Worm (Caenorhabditis elegans) whole organism, L3 larva: Measurements from ENCODE around the gene C27B7.7.
A peak's percentile ranks its signal among the peaks of the same experiment; 100 is the strongest.

Source experiments
- R02D3.7 ChIP-seq: fragments of 150-350 bp; optimal IDR thresholded peaks from 2 replicates; lab custom pipeline; 2014; ENCODE audit warnings: missing biosample characterization, missing genetic modification characterization
- ZK546.5 ChIP-seq: sonication (generic microtip); optimal IDR thresholded peaks from 2 replicates; lab custom pipeline; 2017; ENCODE audit warnings: missing biosample characterization, missing genetic modification characterization
- aly-2 ChIP-seq: fragments of 150-350 bp; optimal IDR thresholded peaks from 2 replicates; lab custom pipeline; 2014; ENCODE audit warnings: missing biosample characterization, missing genetic modification characterization
- ama-1 ChIP-seq: fragments of 150-350 bp; optimal IDR thresholded peaks from 2 replicates; lab custom pipeline; 2018
- ceh-16 ChIP-seq: sonication (generic microtip); optimal IDR thresholded peaks from 2 replicates; lab custom pipeline; 2017; ENCODE audit warnings: missing biosample characterization, missing genetic modification characterization
- ceh-28 ChIP-seq: fragments of 150-350 bp; optimal IDR thresholded peaks from 2 replicates; lab custom pipeline; 2014; ENCODE audit warnings: missing biosample characterization, missing genetic modification reagents, missing genetic modification characterization
- ceh-82 ChIP-seq: fragments of 150-350 bp; optimal IDR thresholded peaks from 2 replicates; lab custom pipeline; 2014; ENCODE audit warnings: missing biosample characterization, missing genetic modification characterization
- daf-12 ChIP-seq: fragments of 150-350 bp; optimal IDR thresholded peaks from 2 replicates; lab custom pipeline; 2014; ENCODE audit warnings: missing biosample characterization, missing genetic modification reagents, missing genetic modification characterization
- egl-27 ChIP-seq: sonication (generic microtip); optimal IDR thresholded peaks from 4 replicates; lab custom pipeline; 2017; ENCODE audit warnings: missing biosample characterization, missing genetic modification reagents, missing genetic modification characterization
- egl-5 ChIP-seq: fragments of 150-350 bp; optimal IDR thresholded peaks from 2 replicates; lab custom pipeline; 2017; ENCODE audit warnings: missing biosample characterization, missing genetic modification reagents, missing genetic modification characterization, inconsistent platforms
- elt-1 ChIP-seq: fragments of 150-350 bp; optimal IDR thresholded peaks from 2 replicates; lab custom pipeline; 2014; ENCODE audit warnings: missing biosample characterization, missing genetic modification characterization
- elt-2 ChIP-seq: sonication (generic microtip); optimal IDR thresholded peaks from 2 replicates; lab custom pipeline; 2016; ENCODE audit warnings: missing genetic modification reagents, mild to moderate bottlenecking, missing genetic modification characterization, missing compliant biosample characterization
- elt-3 ChIP-seq, 3 experiments: fragments of 150-350 bp in 1 of 3; sonication (generic microtip) in 2 of 3; optimal IDR thresholded peaks; 2 replicates in 2 of 3; 4 replicates in 1 of 3; lab custom pipeline; 2014 to 2017; ENCODE audit warnings: missing biosample characterization in 3 of 3, missing genetic modification characterization in 3 of 3
- eor-1 ChIP-seq, 2 experiments: fragments of 150-350 bp; optimal IDR thresholded peaks; 2 replicates each; lab custom pipeline; 2014 to 2018; ENCODE audit warnings: missing biosample characterization in 2 of 2, missing genetic modification characterization in 2 of 2
- fkh-10 ChIP-seq: sonication (generic microtip); optimal IDR thresholded peaks from 2 replicates; lab custom pipeline; 2017; ENCODE audit warnings: missing biosample characterization, missing genetic modification reagents, missing genetic modification characterization
- fkh-2 ChIP-seq: fragments of 150-350 bp; optimal IDR thresholded peaks from 2 replicates; lab custom pipeline; 2014; ENCODE audit warnings: missing biosample characterization, missing genetic modification reagents, missing genetic modification characterization
- fos-1 ChIP-seq: fragments of 150-350 bp; optimal IDR thresholded peaks from 2 replicates; lab custom pipeline; 2014; ENCODE audit warnings: missing biosample characterization, missing genetic modification characterization
- hmg-11 ChIP-seq: sonication (generic microtip); optimal IDR thresholded peaks from 2 replicates; lab custom pipeline; 2016; ENCODE audit warnings: missing genetic modification characterization, missing compliant biosample characterization
- jun-1 ChIP-seq: fragments of 150-350 bp; optimal IDR thresholded peaks from 2 replicates; lab custom pipeline; 2014; ENCODE audit warnings: missing biosample characterization, missing genetic modification reagents, missing genetic modification characterization
- lin-15B ChIP-seq: fragments of 150-350 bp; optimal IDR thresholded peaks from 2 replicates; lab custom pipeline; 2014; ENCODE audit warnings: missing biosample characterization, missing genetic modification characterization
- lin-39 ChIP-seq: fragments of 150-350 bp; optimal IDR thresholded peaks from 2 replicates; lab custom pipeline; 2018; ENCODE audit warnings: missing biosample characterization, missing genetic modification reagents, missing genetic modification characterization
- mdl-1 ChIP-seq: fragments of 150-350 bp; optimal IDR thresholded peaks from 2 replicates; lab custom pipeline; 2014; ENCODE audit warnings: missing biosample characterization, missing genetic modification characterization
- mml-1 ChIP-seq: fragments of 150-350 bp; sonication (generic microtip); optimal IDR thresholded peaks from 3 replicates; lab custom pipeline; 2014; ENCODE audit warnings: missing biosample characterization, missing genetic modification characterization
- nfya-1 ChIP-seq: sonication (generic microtip); optimal IDR thresholded peaks from 2 replicates; lab custom pipeline; 2017; ENCODE audit warnings: missing genetic modification characterization, mild to moderate bottlenecking, missing compliant biosample characterization, antibody characterized with exemption, moderate library complexity; ENCODE audit not compliant: insufficient read depth
- nhr-11 ChIP-seq: fragments of 150-350 bp; optimal IDR thresholded peaks from 2 replicates; lab custom pipeline; 2014; ENCODE audit warnings: missing biosample characterization, missing genetic modification characterization
- nhr-12 ChIP-seq: fragments of 150-350 bp; optimal IDR thresholded peaks from 2 replicates; lab custom pipeline; 2014; ENCODE audit warnings: missing biosample characterization, missing genetic modification characterization
- nhr-23 ChIP-seq: fragments of 150-350 bp; optimal IDR thresholded peaks from 2 replicates; lab custom pipeline; 2014; ENCODE audit warnings: missing biosample characterization, missing genetic modification reagents, missing genetic modification characterization
- nhr-237 ChIP-seq: fragments of 150-350 bp; optimal IDR thresholded peaks from 2 replicates; lab custom pipeline; 2014; ENCODE audit warnings: missing biosample characterization, missing genetic modification characterization
- nhr-28 ChIP-seq: fragments of 150-350 bp; optimal IDR thresholded peaks from 2 replicates; lab custom pipeline; 2014; ENCODE audit warnings: missing biosample characterization, missing genetic modification characterization
- nhr-67 ChIP-seq: fragments of 150-350 bp; optimal IDR thresholded peaks from 2 replicates; lab custom pipeline; 2014; ENCODE audit warnings: missing biosample characterization, missing genetic modification characterization
- nhr-76 ChIP-seq: fragments of 150-350 bp; sonication (generic microtip); optimal IDR thresholded peaks from 5 replicates; lab custom pipeline; 2014; ENCODE audit warnings: missing biosample characterization, missing genetic modification characterization
- nhr-77 ChIP-seq: fragments of 150-350 bp; optimal IDR thresholded peaks from 2 replicates; lab custom pipeline; 2014; ENCODE audit warnings: missing biosample characterization, missing genetic modification characterization
- pha-4 ChIP-seq: fragments of 150-350 bp; optimal IDR thresholded peaks from 2 replicates; lab custom pipeline; 2014; ENCODE audit warnings: missing biosample characterization, missing genetic modification reagents, missing genetic modification characterization
- pqm-1 ChIP-seq: fragments of 150-350 bp; optimal IDR thresholded peaks from 2 replicates; lab custom pipeline; 2017; ENCODE audit warnings: missing biosample characterization, missing genetic modification characterization, inconsistent platforms
- sea-2 ChIP-seq: fragments of 150-350 bp; sonication (generic microtip); optimal IDR thresholded peaks from 4 replicates; lab custom pipeline; 2014; ENCODE audit warnings: missing biosample characterization, missing genetic modification reagents, missing genetic modification characterization
- skn-1 ChIP-seq: fragments of 150-350 bp; optimal IDR thresholded peaks from 2 replicates; lab custom pipeline; 2014; ENCODE audit warnings: missing biosample characterization, missing genetic modification characterization
- snpc-4 ChIP-seq: fragments of 150-350 bp; optimal IDR thresholded peaks from 2 replicates; lab custom pipeline; 2014; ENCODE audit warnings: missing biosample characterization, missing genetic modification characterization
- tbx-2 ChIP-seq: sonication (generic microtip); optimal IDR thresholded peaks from 2 replicates; lab custom pipeline; 2016; ENCODE audit warnings: mild to moderate bottlenecking, missing genetic modification characterization, missing compliant biosample characterization
- unc-39 ChIP-seq: sonication (generic microtip); optimal IDR thresholded peaks from 4 replicates; lab custom pipeline; 2017; ENCODE audit warnings: missing biosample characterization, missing genetic modification characterization
- unc-62 ChIP-seq: fragments of 150-350 bp; sonication (generic microtip); optimal IDR thresholded peaks from 4 replicates; lab custom pipeline; 2014; ENCODE audit warnings: missing biosample characterization, missing genetic modification reagents, missing genetic modification characterization
- zag-1 ChIP-seq: fragments of 150-350 bp; optimal IDR thresholded peaks from 2 replicates; lab custom pipeline; 2014; ENCODE audit warnings: missing biosample characterization, missing genetic modification characterization
- ztf-11 ChIP-seq: fragments of 150-350 bp; optimal IDR thresholded peaks from 2 replicates; lab custom pipeline; 2014; ENCODE audit warnings: missing biosample characterization, missing genetic modification characterization

Gene C27B7.7

DNA sequence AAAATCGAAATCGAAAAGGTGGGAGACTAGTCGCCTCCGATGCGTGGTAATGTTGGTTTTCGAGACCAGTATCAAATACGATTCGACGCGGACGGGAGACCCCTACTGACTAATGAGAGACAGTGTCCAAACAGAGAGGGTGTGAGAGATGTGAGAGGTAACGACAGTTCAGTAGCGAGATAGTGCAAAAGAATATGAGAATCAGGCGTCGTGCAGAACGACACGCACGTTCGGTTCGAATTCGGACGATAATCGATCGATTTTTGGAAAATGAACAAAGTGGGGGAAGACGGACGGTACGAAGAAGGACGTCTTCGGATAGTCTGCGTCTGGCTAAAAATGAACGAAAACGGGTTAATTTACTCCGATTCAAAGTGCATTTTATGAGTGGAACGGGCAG is 15.1 kb downstream of the C27B7.7 start, which contains the start of gene D1046.16 (continued):
- no peak for TF ChIP-seq tbx-2
- TF ChIP-seq nhr-237 (tag; lab: Kevin White, UChicago), result no peak
- no peak for TF ChIP-seq egl-27 (tag; lab: Kevin White, UChicago)
- no peak for TF ChIP-seq nhr-28

DNA sequence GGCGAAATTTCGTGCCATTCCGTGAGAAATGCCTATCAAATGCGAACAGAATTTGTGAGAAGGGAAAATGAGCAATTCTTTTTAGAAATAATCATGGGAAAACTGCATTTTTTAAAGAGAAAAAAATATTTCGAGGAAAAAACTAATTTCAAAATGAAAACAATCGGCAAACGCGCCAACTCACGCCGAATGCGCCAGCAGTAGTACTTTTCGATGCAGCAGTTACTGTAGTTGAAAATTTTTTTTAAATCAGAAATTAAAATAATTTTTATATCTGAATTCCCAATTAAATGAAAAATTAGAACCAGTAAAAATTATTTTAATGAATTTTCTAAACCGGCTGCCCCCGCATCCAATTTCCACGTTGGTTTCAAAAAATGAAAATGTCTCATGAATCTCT is 16.5 kb downstream of the C27B7.7 start:
- no peak for TF ChIP-seq nhr-23

DNA sequence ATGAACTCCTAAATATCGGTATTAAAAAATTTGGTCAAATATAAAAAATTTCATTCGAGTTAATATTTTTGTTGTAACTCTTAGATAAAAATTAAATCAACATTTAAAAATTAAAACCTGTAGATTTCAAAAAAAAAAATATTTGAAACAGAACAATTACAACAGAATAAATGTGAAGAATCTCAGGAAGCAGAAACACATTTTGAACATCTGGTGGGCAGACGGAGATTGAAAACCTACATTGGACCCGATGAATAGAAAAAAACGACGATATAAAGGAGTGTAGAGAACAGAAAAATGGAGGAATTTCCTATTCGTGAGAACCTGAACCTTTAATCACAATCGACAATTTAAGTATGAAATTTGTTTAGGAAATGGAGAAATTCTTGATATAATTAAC is 17.3 kb downstream of the C27B7.7 start:
- TF ChIP-seq nhr-12, result no peak
- TF ChIP-seq R02D3.7, result no peak
- TF ChIP-seq elt-3 (tag; optimal IDR thresholded peaks at IDR 0.05; lab: Kevin White, UChicago), result no peak
- TF ChIP-seq ZK546.5 (tag; lab: Kevin White, UChicago), result no peak
- TF ChIP-seq unc-39 (tag; lab: Kevin White, UChicago), result no peak
- no peak for TF ChIP-seq fkh-2 (tag; lab: Kevin White, UChicago)
- TF ChIP-seq egl-5, result no peak
- TF ChIP-seq fkh-10, result no peak
- no peak for TF ChIP-seq ceh-82
- TF ChIP-seq nhr-76 (tag; lab: Kevin White, UChicago), result no peak
- TF ChIP-seq elt-2 (tag; lab: Kevin White, UChicago), result no peak
- TF ChIP-seq pqm-1, result no peak
- no peak for TF ChIP-seq nfya-1 (tag; lab: Kevin White, UChicago)
- no peak for TF ChIP-seq pha-4 (tag; lab: Kevin White, UChicago)
- TF ChIP-seq sea-2 (GFP tag; lab: Kevin White, UChicago), result no peak
- no peak for TF ChIP-seq ceh-16 (tag; lab: Kevin White, UChicago)
- no peak for TF ChIP-seq egl-27 (tag; lab: Kevin White, UChicago)
- TF ChIP-seq ztf-11, result no peak
- TF ChIP-seq nhr-23, result no peak

DNA sequence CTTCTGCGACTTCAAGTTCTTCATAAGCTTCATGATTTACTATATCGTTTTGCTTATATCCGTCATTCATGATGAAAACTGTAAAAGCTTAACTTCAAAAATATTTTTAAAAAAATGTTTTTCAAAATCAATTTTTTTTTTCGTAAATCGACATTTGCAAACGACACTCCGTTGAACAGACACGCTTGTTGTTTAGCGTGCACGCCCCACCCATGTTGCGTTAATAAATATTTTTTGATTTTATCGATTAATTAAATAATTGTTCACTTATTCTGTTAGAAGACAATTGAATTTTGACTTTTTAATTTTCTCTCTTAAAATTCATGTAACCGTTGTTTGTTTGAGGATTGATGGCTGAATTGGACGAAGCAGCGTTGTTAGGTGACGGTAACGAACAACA is 19.1 kb downstream of the C27B7.7 start, which contains the start of the genes D1046.2 and cfim-2:
Gene D1046.2, minus strand, starts transcription at position 78 of the 400 bp plus-strand sequence.
Gene cfim-2, plus strand, starts transcription at position 335 of the 400 bp plus-strand sequence.
- TF ChIP-seq zag-1 (no peak), nhr-23 (peak; percentile 38), nfya-1 (tag; lab: Kevin White, UChicago) (peak; percentile 42), pha-4 (tag; lab: Kevin White, UChicago) (peak; percentile 44), R02D3.7 (peak; percentile 12), lin-15B (tag; lab: Kevin White, UChicago) (peak; percentile 28), aly-2 (tag; lab: Kevin White, UChicago) (no peak)

DNA sequence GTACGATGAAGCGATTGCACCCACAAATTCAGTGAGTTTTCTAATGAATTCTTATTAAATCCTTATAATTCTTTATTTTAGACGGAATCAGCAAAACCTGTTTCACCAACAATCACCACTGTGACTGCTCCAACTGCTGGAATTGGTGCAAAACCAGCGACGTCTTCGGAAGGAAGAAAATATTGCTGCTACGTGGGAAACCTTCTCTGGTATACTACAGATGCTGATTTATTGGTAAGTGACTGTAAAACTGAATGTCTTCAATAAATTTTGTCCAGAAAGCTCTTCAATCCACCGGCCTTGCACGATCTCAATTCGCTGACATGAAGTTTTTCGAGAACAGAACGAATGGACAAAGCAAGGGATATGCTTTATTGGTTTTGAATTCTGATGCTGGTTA is 19.7 kb downstream of the C27B7.7 start:
- no peak for TF ChIP-seq eor-1 (tag; optimal IDR thresholded peaks at IDR 0.05; lab: Kevin White, UChicago)
- no peak for TF ChIP-seq unc-39 (tag; lab: Kevin White, UChicago)
- no peak for TF ChIP-seq ztf-11
- TF ChIP-seq nhr-67, result no peak
- TF ChIP-seq nhr-12, result no peak
- TF ChIP-seq skn-1 (tag; lab: Kevin White, UChicago), result no peak
- no peak for TF ChIP-seq R02D3.7
- no peak for TF ChIP-seq jun-1 (tag; lab: Kevin White, UChicago)
- no peak for TF ChIP-seq elt-1 (tag; lab: Kevin White, UChicago)
- no peak for TF ChIP-seq lin-39
- TF ChIP-seq lin-15B (tag; lab: Kevin White, UChicago), result no peak
- no peak for TF ChIP-seq zag-1

DNA sequence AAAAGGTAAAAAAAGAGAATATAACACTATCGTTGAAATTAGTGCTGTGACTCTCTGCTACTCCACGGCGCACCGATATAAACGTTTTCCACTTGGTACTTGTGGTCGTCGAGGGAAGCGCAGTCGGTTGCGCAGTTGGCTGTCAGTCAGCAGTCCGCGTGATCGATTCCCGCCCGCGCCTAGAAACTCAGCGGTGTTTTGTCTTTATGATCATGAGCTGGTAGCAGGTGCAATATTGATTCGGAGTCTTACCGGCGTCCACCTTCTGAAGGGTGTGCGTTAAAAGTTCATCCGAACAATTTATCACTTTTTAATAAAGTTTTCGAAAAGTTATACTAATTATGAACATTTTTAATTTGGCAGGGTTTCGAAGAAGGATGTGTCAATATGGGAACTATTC is 20.2 kb downstream of the C27B7.7 start:
- TF ChIP-seq unc-39 (tag; lab: Kevin White, UChicago) (no peak), hmg-11 (tag; lab: Kevin White, UChicago) (peak; percentile 95), fkh-10 (no peak), fos-1 (tag; lab: Kevin White, UChicago) (no peak), unc-62 (GFP tag; lab: Kevin White, UChicago) (peak; percentile 25), elt-3 (tag; optimal IDR thresholded peaks at IDR 0.05; lab: Kevin White, UChicago) (peak in 1 of 3 experiments; percentile 2), pqm-1 (peak; percentile 28), skn-1 (tag; lab: Kevin White, UChicago) (peak; percentile 20), ceh-16 (tag; lab: Kevin White, UChicago) (no peak), nhr-77 (tag; lab: Kevin White, UChicago) (no peak), ceh-28 (peak; percentile 67), egl-5 (peak; percentile 36), daf-12 (tag; lab: Kevin White, UChicago) (no peak), nhr-237 (tag; lab: Kevin White, UChicago) (no peak), eor-1 (tag; optimal IDR thresholded peaks at IDR 0.05; lab: Kevin White, UChicago) (no peak), jun-1 (tag; lab: Kevin White, UChicago) (peak; percentile 51), nhr-11 (no peak), snpc-4 (tag; lab: Kevin White, UChicago) (no peak), lin-15B (tag; lab: Kevin White, UChicago) (peak; percentile 35), lin-39 (peak; percentile 92), elt-1 (tag; lab: Kevin White, UChicago) (no peak), elt-2 (tag; lab: Kevin White, UChicago) (peak; percentile 72), mdl-1 (no peak), nhr-67 (no peak), egl-27 (tag; lab: Kevin White, UChicago) (no peak), nhr-28 (no peak), pha-4 (tag; lab: Kevin White, UChicago) (peak; percentile 78), mml-1 (tag; lab: Kevin White, UChicago) (no peak), ama-1 (lab: Kevin White, UChicago) (peak; percentile 86)
